Fruit fly (Drosophila melanogaster): ENCODE data around the gene HP1e.

DNA sequence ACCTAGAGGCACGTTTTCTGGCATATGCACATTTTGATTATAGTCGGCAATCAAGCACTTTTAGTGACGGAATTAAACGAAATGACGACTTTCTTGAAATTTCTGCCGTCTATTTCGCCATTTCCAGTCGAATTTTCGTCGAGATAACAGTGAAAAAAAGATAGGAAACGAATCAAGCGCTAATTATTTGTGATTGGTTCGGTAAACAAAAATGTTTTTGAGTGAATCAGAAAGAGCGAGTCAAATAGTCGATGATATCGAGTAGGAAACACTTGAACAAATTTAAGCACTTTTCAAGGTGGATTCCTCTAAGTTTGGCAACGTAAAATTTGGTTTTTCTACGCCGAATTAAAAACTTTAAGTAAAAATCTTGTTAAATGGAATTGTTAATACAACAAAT is 22.1 kb downstream of the HP1e start:
- TF ChIP-seq CG12768 (GFP tag; optimal IDR thresholded peaks at IDR 0.05) (no peak), kay (GFP tag; ENCODE audit: borderline replicate concordance) (peak; percentile 81), Crg-1 (GFP tag; optimal IDR thresholded peaks at IDR 0.05) (no peak), toe (GFP tag; optimal IDR thresholded peaks at IDR 0.05) (no peak), cnc (optimal IDR thresholded peaks at IDR 0.05) (no peak), bab1 (GFP tag; optimal IDR thresholded peaks at IDR 0.05) (peak; percentile 18), CG7045 (GFP tag; optimal IDR thresholded peaks at IDR 0.05) (no peak), Hr96 (GFP tag; optimal IDR thresholded peaks at IDR 0.05) (no peak), CG14711 (tag; optimal IDR thresholded peaks at IDR 0.05) (no peak), Mnt (GFP tag; optimal IDR thresholded peaks at IDR 0.05) (no peak)
